Fruit fly (Drosophila melanogaster): ENCODE data around the gene Cen.

Cen gene

dm6 chr2L:20700534-20701239 is 19.0 kb upstream of the Cen start:
- TF ChIP-seq Sin3A (optimal IDR thresholded peaks at IDR 0.05) (no peak), h (optimal IDR thresholded peaks at IDR 0.05) (no peak), ttk (optimal IDR thresholded peaks at IDR 0.05) (no peak)

dm6 chr2L:20695066-20695465 is 13.4 kb upstream of the Cen start:
- TF ChIP-seq h (optimal IDR thresholded peaks at IDR 0.05) (no peak), psq (optimal IDR thresholded peaks at IDR 0.05) (no peak), ttk (optimal IDR thresholded peaks at IDR 0.05) (no peak), Myc (optimal IDR thresholded peaks at IDR 0.05) (no peak), Sin3A (optimal IDR thresholded peaks at IDR 0.05) (no peak), insv (optimal IDR thresholded peaks at IDR 0.05) (no peak)

- TF ChIP-seq h (optimal IDR thresholded peaks at IDR 0.05) (no peak), Myc (optimal IDR thresholded peaks at IDR 0.05) (no peak), insv (optimal IDR thresholded peaks at IDR 0.05) (no peak), Sin3A (optimal IDR thresholded peaks at IDR 0.05) (no peak), ttk (optimal IDR thresholded peaks at IDR 0.05) (no peak), psq (optimal IDR thresholded peaks at IDR 0.05) (no peak)
Measured at dm6 chr2L:20690055-20690454, 8.4 kb upstream of the Cen start.

- TF ChIP-seq ttk (optimal IDR thresholded peaks at IDR 0.05) (no peak), Sin3A (optimal IDR thresholded peaks at IDR 0.05) (no peak), psq (optimal IDR thresholded peaks at IDR 0.05) (no peak), insv (optimal IDR thresholded peaks at IDR 0.05) (no peak), Myc (optimal IDR thresholded peaks at IDR 0.05) (no peak), h (optimal IDR thresholded peaks at IDR 0.05) (no peak)
Measured at dm6 chr2L:20688722-20689121, 7.1 kb upstream of the Cen start.

- TF ChIP-seq h (optimal IDR thresholded peaks at IDR 0.05) (no peak), ttk (optimal IDR thresholded peaks at IDR 0.05) (no peak), Myc (optimal IDR thresholded peaks at IDR 0.05) (no peak), Sin3A (optimal IDR thresholded peaks at IDR 0.05) (no peak), psq (optimal IDR thresholded peaks at IDR 0.05) (no peak), insv (optimal IDR thresholded peaks at IDR 0.05) (no peak)
Measured at dm6 chr2L:20682136-20682733, 589 bp upstream of the Cen start, which contains the start of gene CG2617. Gene CG2617, plus strand, starts transcription at chr2L:20682368.

dm6 chr2L:20675875-20676274 is 5.8 kb downstream of the Cen start, which contains the start of the genes CG31678 and IKKepsilon:
Gene CG31678, minus strand, starts transcription at chr2L:20675941.
Gene IKKepsilon, plus strand, starts transcription at chr2L:20676045.
- no peak for TF ChIP-seq Myc (optimal IDR thresholded peaks at IDR 0.05)
- no peak for TF ChIP-seq insv (optimal IDR thresholded peaks at IDR 0.05)
- TF ChIP-seq Sin3A (optimal IDR thresholded peaks at IDR 0.05) = no peak
- TF ChIP-seq psq (optimal IDR thresholded peaks at IDR 0.05) = no peak
- TF ChIP-seq ttk (optimal IDR thresholded peaks at IDR 0.05) = no peak
- no peak for TF ChIP-seq h (optimal IDR thresholded peaks at IDR 0.05)

dm6 chr2L:20674718-20675117 is 6.9 kb downstream of the Cen start:
- TF ChIP-seq insv (optimal IDR thresholded peaks at IDR 0.05) (no peak), h (optimal IDR thresholded peaks at IDR 0.05) (no peak), ttk (optimal IDR thresholded peaks at IDR 0.05) (no peak), Sin3A (optimal IDR thresholded peaks at IDR 0.05) (no peak), psq (optimal IDR thresholded peaks at IDR 0.05) (no peak)

dm6 chr2L:20673737-20674461 is 7.7 kb downstream of the Cen start:
- TF ChIP-seq Myc (optimal IDR thresholded peaks at IDR 0.05) (no peak), insv (optimal IDR thresholded peaks at IDR 0.05) (no peak), h (optimal IDR thresholded peaks at IDR 0.05) (no peak), psq (optimal IDR thresholded peaks at IDR 0.05) (no peak), ttk (optimal IDR thresholded peaks at IDR 0.05) (no peak), Sin3A (optimal IDR thresholded peaks at IDR 0.05) (no peak)

- TF ChIP-seq psq (optimal IDR thresholded peaks at IDR 0.05) (no peak), h (optimal IDR thresholded peaks at IDR 0.05) (no peak), ttk (optimal IDR thresholded peaks at IDR 0.05) (no peak), Sin3A (optimal IDR thresholded peaks at IDR 0.05) (no peak), insv (optimal IDR thresholded peaks at IDR 0.05) (no peak), Myc (optimal IDR thresholded peaks at IDR 0.05) (no peak)
Measured at dm6 chr2L:20671212-20671611, 10.4 kb downstream of the Cen start.

- TF ChIP-seq psq (optimal IDR thresholded peaks at IDR 0.05) (no peak), ttk (optimal IDR thresholded peaks at IDR 0.05) (no peak), Sin3A (optimal IDR thresholded peaks at IDR 0.05) (no peak), Myc (optimal IDR thresholded peaks at IDR 0.05) (no peak)
Measured at dm6 chr2L:20664428-20664827, 17.2 kb downstream of the Cen start.

dm6 chr2L:20661071-20661470 is 20.6 kb downstream of the Cen start:
- TF ChIP-seq h (optimal IDR thresholded peaks at IDR 0.05) (no peak), insv (optimal IDR thresholded peaks at IDR 0.05) (no peak), Sin3A (optimal IDR thresholded peaks at IDR 0.05) (no peak), psq (optimal IDR thresholded peaks at IDR 0.05) (no peak), Myc (optimal IDR thresholded peaks at IDR 0.05) (no peak), ttk (optimal IDR thresholded peaks at IDR 0.05) (no peak)

- no peak for TF ChIP-seq Myc (optimal IDR thresholded peaks at IDR 0.05)
- no peak for TF ChIP-seq Sin3A (optimal IDR thresholded peaks at IDR 0.05)
- TF ChIP-seq ttk (optimal IDR thresholded peaks at IDR 0.05) = no peak
Measured at dm6 chr2L:20656110-20656509, 25.5 kb downstream of the Cen start, which contains the start of the genes brun and CG2614. Gene brun, minus strand, starts transcription at chr2L:20656178. Gene CG2614, plus strand, starts transcription at chr2L:20656426.
